Worm (Caenorhabditis elegans): ENCODE results near the gene nhx-3.

DNA sequence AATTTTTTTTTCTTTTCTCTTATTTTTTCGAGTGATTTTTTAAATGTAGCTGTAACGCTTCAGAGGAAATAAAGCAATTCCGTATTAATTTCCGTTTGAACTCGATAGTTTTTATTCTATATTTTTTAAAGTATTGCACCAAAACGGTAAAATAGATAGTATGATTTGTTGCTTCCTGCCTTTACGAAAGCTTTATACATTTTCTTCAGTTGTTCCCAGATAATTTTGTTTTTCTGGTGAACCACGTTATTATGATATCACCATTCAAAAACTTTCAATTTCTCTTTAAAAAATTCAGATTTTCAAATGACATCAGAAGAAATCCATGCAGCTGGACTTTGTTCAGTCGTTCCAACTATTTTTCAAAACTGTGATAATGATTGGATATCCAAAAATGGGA lies 30.4 kb downstream of the nhx-3 start, which contains the start of gene srb-18:
- TF ChIP-seq ama-1 (optimal IDR thresholded peaks at IDR 0.05): no peak
- TF ChIP-seq B0310.2 (tag; optimal IDR thresholded peaks at IDR 0.05): no peak
- no peak for TF ChIP-seq aly-1 (tag; optimal IDR thresholded peaks at IDR 0.05)
- TF ChIP-seq ceh-36 (tag; optimal IDR thresholded peaks at IDR 0.05): no peak
- no peak for TF ChIP-seq tbx-37 (GFP tag; conservative IDR thresholded peaks at IDR 0.05)
- no peak for TF ChIP-seq pes-1 (GFP tag; IDR thresholded peaks at IDR 0.05)
- no peak for TF ChIP-seq ets-7 (tag; optimal IDR thresholded peaks at IDR 0.05)
- TF ChIP-seq tra-4 (tag; optimal IDR thresholded peaks at IDR 0.05): no peak
- no peak for TF ChIP-seq flt-1 (GFP tag; IDR thresholded peaks at IDR 0.05)
- TF ChIP-seq tbx-11 (GFP tag; IDR thresholded peaks at IDR 0.05): no peak
- no peak for TF ChIP-seq hmbx-1 (tag; optimal IDR thresholded peaks at IDR 0.05)
